Fruit fly (Drosophila melanogaster) whole organism: ENCODE data around the gene Ilp3.

Experiments
- CG8478 ChIP-seq: fragments of >200 bp; optimal IDR thresholded peaks from 2 replicates; lab custom pipeline; 2018; ENCODE audit warnings: inconsistent platforms
- Dll ChIP-seq: fragments of >200 bp; optimal IDR thresholded peaks from 2 replicates; lab custom pipeline; 2017
- EcR ChIP-seq, 2 experiments: fragments of >200 bp; optimal IDR thresholded peaks; 2 replicates each; lab custom pipeline; 2017; ENCODE audit warnings: missing biosample characterization in 2 of 2, missing genetic modification characterization in 2 of 2, missing genetic modification reagents in 2 of 2
- pan ChIP-seq: fragments of >200 bp; optimal IDR thresholded peaks from 2 replicates; lab custom pipeline; 2017
- psq ChIP-seq: fragments of >200 bp; optimal IDR thresholded peaks from 2 replicates; lab custom pipeline; 2017
- usp ChIP-seq: fragments of >200 bp; optimal IDR thresholded peaks from 2 replicates; lab custom pipeline; 2017; ENCODE audit warnings: missing biosample characterization, missing genetic modification characterization, mixed read lengths

DNA sequence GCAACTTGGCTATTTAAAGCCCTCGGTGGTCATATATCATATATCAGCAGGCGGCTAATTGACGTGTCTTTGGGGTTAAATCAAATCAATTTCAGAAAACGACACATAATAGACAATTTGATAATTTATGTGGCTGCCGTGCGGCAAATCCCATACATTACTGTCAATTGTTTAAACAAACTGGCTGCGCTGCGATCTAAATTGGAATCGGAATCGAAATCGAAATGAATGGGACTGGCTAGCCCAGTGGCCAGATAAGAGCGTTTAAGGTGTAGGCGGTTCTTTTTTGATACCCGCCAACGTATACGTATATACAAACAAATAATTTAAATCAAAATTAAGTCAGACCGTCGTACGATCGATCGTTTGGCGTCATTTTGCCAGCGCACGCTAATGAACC is 33.5 kb downstream of the Ilp3 start:
- no peak for TF ChIP-seq psq (lab: Kevin White, UChicago)
- TF ChIP-seq pan = no peak
- TF ChIP-seq EcR (GFP tag; optimal IDR thresholded peaks at IDR 0.05; lab: Kevin White, UChicago) = no peak
- no peak for TF ChIP-seq CG8478 (lab: Kevin White, UChicago)
- TF ChIP-seq Dll (lab: Kevin White, UChicago) = no peak
- no peak for TF ChIP-seq usp (GFP tag; lab: Kevin White, UChicago)
